Worm (Caenorhabditis elegans): ENCODE results near the gene K02D10.8.

- TF ChIP-seq nhr-21 (tag; optimal IDR thresholded peaks at IDR 0.05) (no peak), nhr-23 (tag; optimal IDR thresholded peaks at IDR 0.05) (no peak), sma-3 (GFP tag; optimal IDR thresholded peaks at IDR 0.05) (no peak), aly-2 (tag; optimal IDR thresholded peaks at IDR 0.05) (no peak), R02D3.7 (tag; optimal IDR thresholded peaks at IDR 0.05) (no peak), ztf-11 (tag; optimal IDR thresholded peaks at IDR 0.05) (no peak), nhr-237 (tag; optimal IDR thresholded peaks at IDR 0.05) (no peak)
Measured at ce11 chrIII:8775953-8776352, 10.2 kb upstream of the K02D10.8 start, which contains the start of gene snap-29.

All from whole organism, L2 larva.